Worm (Caenorhabditis elegans): ENCODE data around the gene C06E4.1.

C06E4.1 gene

DNA sequence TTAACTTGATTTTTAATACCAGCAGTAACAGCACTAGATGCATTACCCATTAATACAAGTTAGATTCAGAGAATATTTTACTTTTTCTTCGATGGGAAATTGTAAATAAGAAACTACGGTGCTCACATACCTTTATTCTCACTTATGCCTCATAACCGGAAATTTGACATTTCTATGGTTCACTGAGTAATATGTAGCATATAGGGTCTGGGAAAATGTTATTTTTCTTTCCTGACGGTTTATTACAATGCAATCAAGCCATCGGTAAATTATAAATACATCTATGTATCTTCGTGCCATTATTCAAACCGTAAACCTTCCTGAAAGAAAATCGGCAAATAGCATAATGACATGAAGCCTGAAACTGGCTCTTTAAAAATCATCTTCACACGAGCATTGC lies 49.6 kb downstream of the C06E4.1 start, which contains the start of gene ocr-4:
Gene ocr-4, minus strand, starts transcription at position 101 of the 400 bp plus-strand sequence.
- TF ChIP-seq sdc-2 (tag; optimal IDR thresholded peaks at IDR 0.05): no peak
- TF ChIP-seq unc-3 (GFP tag; conservative IDR thresholded peaks at IDR 0.05): no peak
- TF ChIP-seq unc-3 (tag; optimal IDR thresholded peaks at IDR 0.05): no peak
- TF ChIP-seq unc-42 (tag; optimal IDR thresholded peaks at IDR 0.05): no peak
- TF ChIP-seq hlh-8 (tag; optimal IDR thresholded peaks at IDR 0.05): no peak
- no peak for TF ChIP-seq ceh-2 (tag; optimal IDR thresholded peaks at IDR 0.05)
- no peak for TF ChIP-seq pag-3 (tag; optimal IDR thresholded peaks at IDR 0.05; ENCODE audit: borderline replicate concordance)
- TF ChIP-seq pha-2 (tag; optimal IDR thresholded peaks at IDR 0.05): no peak
- TF ChIP-seq fkh-6 (tag; optimal IDR thresholded peaks at IDR 0.05): no peak

All from whole organism, late embryonic.